Worm (Caenorhabditis elegans) whole organism, L2 larva: Measurements from ENCODE around the gene F22H10.11.

Experiments
- C34F6.9 ChIP-seq: fragments of 150-350 bp; optimal IDR thresholded peaks from 2 replicates; lab custom pipeline; 2014; ENCODE audit warnings: missing biosample characterization, missing genetic modification characterization
- F13H6.1 ChIP-seq: sonication (generic microtip); optimal IDR thresholded peaks from 2 replicates; lab custom pipeline; 2016; ENCODE audit warnings: missing genetic modification characterization, missing compliant biosample characterization
- R02D3.7 ChIP-seq: fragments of 150-350 bp; optimal IDR thresholded peaks from 2 replicates; lab custom pipeline; 2014; ENCODE audit warnings: missing biosample characterization, missing genetic modification characterization
- Y55F3AM.14 ChIP-seq: fragments of 200-800 bp; sonication (Bioruptor generic); optimal IDR thresholded peaks from 2 replicates; lab custom pipeline; 2018; ENCODE audit warnings: mild to moderate bottlenecking, missing genetic modification characterization, missing compliant biosample characterization
- ZK546.5 ChIP-seq: sonication (generic microtip); optimal IDR thresholded peaks from 2 replicates; lab custom pipeline; 2017; ENCODE audit warnings: missing biosample characterization, missing genetic modification characterization
- alr-1 ChIP-seq: fragments of 150-350 bp; optimal IDR thresholded peaks from 2 replicates; lab custom pipeline; 2014; ENCODE audit warnings: missing biosample characterization, missing genetic modification characterization
- aly-2 ChIP-seq: fragments of 150-350 bp; optimal IDR thresholded peaks from 2 replicates; lab custom pipeline; 2014; ENCODE audit warnings: missing biosample characterization, missing genetic modification characterization
- ama-1 ChIP-seq: fragments of 150-350 bp; optimal IDR thresholded peaks from 2 replicates; lab custom pipeline; 2018; ENCODE audit warnings: inconsistent platforms
- blmp-1 ChIP-seq: sonication (generic microtip); optimal IDR thresholded peaks from 2 replicates; lab custom pipeline; 2017; ENCODE audit warnings: missing genetic modification characterization, mild to moderate bottlenecking, missing compliant biosample characterization, antibody characterized with exemption, moderate library complexity; ENCODE audit not compliant: insufficient read depth
- ceh-16 ChIP-seq: fragments of 150-350 bp; optimal IDR thresholded peaks from 2 replicates; lab custom pipeline; 2014; ENCODE audit warnings: missing biosample characterization, missing genetic modification characterization
- ceh-82 ChIP-seq: fragments of 150-350 bp; optimal IDR thresholded peaks from 2 replicates; lab custom pipeline; 2014; ENCODE audit warnings: missing biosample characterization, missing genetic modification characterization
- elt-1 ChIP-seq: fragments of 150-350 bp; optimal IDR thresholded peaks from 2 replicates; lab custom pipeline; 2014; ENCODE audit warnings: missing biosample characterization, missing genetic modification characterization
- elt-3 ChIP-seq: sonication (generic microtip); optimal IDR thresholded peaks from 2 replicates; lab custom pipeline; 2017; ENCODE audit warnings: missing biosample characterization, missing genetic modification characterization
- fos-1 ChIP-seq: fragments of 150-350 bp; optimal IDR thresholded peaks from 2 replicates; lab custom pipeline; 2014; ENCODE audit warnings: missing biosample characterization, missing genetic modification characterization
- lin-13 ChIP-seq: fragments of 150-350 bp; optimal IDR thresholded peaks from 2 replicates; lab custom pipeline; 2014; ENCODE audit warnings: missing biosample characterization, missing genetic modification reagents, missing genetic modification characterization
- lin-39 ChIP-seq: fragments of 150-350 bp; optimal IDR thresholded peaks from 2 replicates; lab custom pipeline; 2014; ENCODE audit warnings: missing biosample characterization, missing genetic modification reagents, missing genetic modification characterization
- lsy-2 ChIP-seq, 2 experiments: fragments of 150-350 bp in 1 of 2; sonication (generic microtip) in 1 of 2; optimal IDR thresholded peaks; 2 replicates each; lab custom pipeline; 2014 to 2017; ENCODE audit warnings: missing biosample characterization in 2 of 2, missing genetic modification characterization in 2 of 2
- mab-5 ChIP-seq: fragments of 150-350 bp; optimal IDR thresholded peaks from 2 replicates; lab custom pipeline; 2014; ENCODE audit warnings: missing biosample characterization, missing genetic modification characterization
- mdl-1 ChIP-seq, 2 experiments: fragments of 150-350 bp in 1 of 2; sonication (generic microtip) in 1 of 2; optimal IDR thresholded peaks; 2 replicates each; lab custom pipeline; 2017; ENCODE audit warnings: missing biosample characterization in 2 of 2, missing genetic modification characterization in 2 of 2
- nhr-10 ChIP-seq: sonication (generic microtip); optimal IDR thresholded peaks from 2 replicates; lab custom pipeline; 2017; ENCODE audit warnings: missing biosample characterization, missing genetic modification characterization
- nhr-11 ChIP-seq: fragments of 150-350 bp; optimal IDR thresholded peaks from 2 replicates; lab custom pipeline; 2014; ENCODE audit warnings: missing biosample characterization, missing genetic modification characterization
- nhr-12 ChIP-seq: fragments of 150-350 bp; optimal IDR thresholded peaks from 2 replicates; lab custom pipeline; 2014; ENCODE audit warnings: missing biosample characterization, missing genetic modification characterization
- nhr-21 ChIP-seq: fragments of 150-350 bp; optimal IDR thresholded peaks from 2 replicates; lab custom pipeline; 2014; ENCODE audit warnings: missing biosample characterization, missing genetic modification characterization
- nhr-237 ChIP-seq: fragments of 150-350 bp; optimal IDR thresholded peaks from 2 replicates; lab custom pipeline; 2014; ENCODE audit warnings: missing biosample characterization, missing genetic modification characterization
- nhr-25 ChIP-seq: fragments of 150-350 bp; sonication (generic microtip); optimal IDR thresholded peaks from 3 replicates; lab custom pipeline; 2014; ENCODE audit warnings: missing biosample characterization, missing genetic modification characterization
- nhr-6 ChIP-seq: fragments of 150-350 bp; optimal IDR thresholded peaks from 2 replicates; lab custom pipeline; 2014; ENCODE audit warnings: missing biosample characterization, missing genetic modification characterization
- nhr-77 ChIP-seq: fragments of 150-350 bp; optimal IDR thresholded peaks from 2 replicates; lab custom pipeline; 2014; ENCODE audit warnings: missing biosample characterization, missing genetic modification characterization
- peb-1 ChIP-seq: fragments of 150-350 bp; optimal IDR thresholded peaks from 2 replicates; lab custom pipeline; 2014; ENCODE audit warnings: missing biosample characterization, missing genetic modification characterization
- sem-4 ChIP-seq: fragments of 150-350 bp; optimal IDR thresholded peaks from 2 replicates; lab custom pipeline; 2014; ENCODE audit warnings: missing biosample characterization, missing genetic modification reagents, missing genetic modification characterization
- skn-1 ChIP-seq: sonication (generic microtip); optimal IDR thresholded peaks from 2 replicates; lab custom pipeline; 2017; ENCODE audit warnings: missing biosample characterization, missing genetic modification characterization
- sma-3 ChIP-seq: sonication (generic microtip); optimal IDR thresholded peaks from 2 replicates; lab custom pipeline; 2016; ENCODE audit warnings: missing genetic modification reagents, missing genetic modification characterization, missing compliant biosample characterization
- sma-9 ChIP-seq, 2 experiments: fragments of 150-350 bp in 1 of 2; sonication (generic microtip) in 1 of 2; optimal IDR thresholded peaks; 2 replicates each; lab custom pipeline; 2014 to 2016; ENCODE audit warnings: missing genetic modification characterization in 2 of 2, mild to moderate bottlenecking in 1 of 2, missing biosample characterization in 1 of 2, missing compliant biosample characterization in 1 of 2, missing genetic modification reagents in 1 of 2, moderate library complexity in 1 of 2
- snpc-4 ChIP-seq: fragments of 150-350 bp; optimal IDR thresholded peaks from 2 replicates; lab custom pipeline; 2014; ENCODE audit warnings: missing biosample characterization, missing genetic modification characterization
- unc-62 ChIP-seq: fragments of 150-350 bp; optimal IDR thresholded peaks from 2 replicates; lab custom pipeline; 2014; ENCODE audit warnings: missing biosample characterization, missing genetic modification reagents, missing genetic modification characterization
- zag-1 ChIP-seq: fragments of 150-350 bp; optimal IDR thresholded peaks from 2 replicates; lab custom pipeline; 2014; ENCODE audit warnings: missing biosample characterization, missing genetic modification characterization
- ztf-1 ChIP-seq: fragments of 200-800 bp; sonication (Bioruptor generic); conservative IDR thresholded peaks from 2 replicates; pipeline ENCODE4 v1.3.6; 2022; ENCODE audit warnings: missing genetic modification characterization, missing compliant biosample characterization
- ztf-11 ChIP-seq: sonication (generic microtip); optimal IDR thresholded peaks from 2 replicates; lab custom pipeline; 2017; ENCODE audit warnings: missing biosample characterization, missing genetic modification characterization
- ztf-4 ChIP-seq: fragments of 150-350 bp; optimal IDR thresholded peaks from 2 replicates; lab custom pipeline; 2014; ENCODE audit warnings: missing biosample characterization, missing genetic modification characterization

F22H10.11 gene

ce11 chrX:16671234-16671633 is 16.6 kb downstream of the F22H10.11 start:
- TF ChIP-seq R02D3.7 (tag; lab: Kevin White, UChicago) (no peak), C34F6.9 (no peak), nhr-21 (tag; lab: Kevin White, UChicago) (no peak), blmp-1 (tag; lab: Kevin White, UChicago) (no peak), peb-1 (no peak), zag-1 (tag; lab: Kevin White, UChicago) (no peak)

ce11 chrX:16669106-16669505 is 18.7 kb downstream of the F22H10.11 start:
- no peak for TF ChIP-seq ceh-82
- TF ChIP-seq nhr-12 (tag; lab: Kevin White, UChicago): no peak
- no peak for TF ChIP-seq aly-2 (tag; lab: Kevin White, UChicago)
- peak; percentile 56 for TF ChIP-seq fos-1 (tag; lab: Kevin White, UChicago)
- peak; percentile 2 for TF ChIP-seq F13H6.1 (tag; lab: Kevin White, UChicago)
- no peak for TF ChIP-seq Y55F3AM.14 (GFP tag; lab: Kevin White, UChicago)
- TF ChIP-seq mab-5: no peak
- TF ChIP-seq, all 48 proteins: peak for 2

- TF ChIP-seq ztf-11 (no peak), nhr-11 (tag; lab: Kevin White, UChicago) (no peak), R02D3.7 (tag; lab: Kevin White, UChicago) (no peak), ZK546.5 (tag; lab: Kevin White, UChicago) (no peak), lin-13 (no peak), nhr-12 (tag; lab: Kevin White, UChicago) (no peak), blmp-1 (tag; lab: Kevin White, UChicago) (no peak), Y55F3AM.14 (GFP tag; lab: Kevin White, UChicago) (no peak), sma-3 (GFP tag; lab: Kevin White, UChicago) (no peak), sem-4 (tag; lab: Kevin White, UChicago) (no peak), lin-39 (tag; lab: Kevin White, UChicago) (no peak), unc-62 (GFP tag; lab: Kevin White, UChicago) (no peak), ceh-82 (no peak), alr-1 (tag; lab: Kevin White, UChicago) (no peak), ztf-1 (GFP tag; lab: Robert Waterston, UW) (no peak)
- TF ChIP-seq, all 48 proteins: peak for 0
These were observed 20.3 kb downstream of the F22H10.11 start for ce11 chrX:16667515-16667914.

- TF ChIP-seq peb-1 (no peak), ztf-4 (tag; lab: Kevin White, UChicago) (no peak), nhr-10 (no peak), lin-39 (tag; lab: Kevin White, UChicago) (no peak), skn-1 (no peak), nhr-11 (tag; lab: Kevin White, UChicago) (no peak), elt-1 (tag; lab: Kevin White, UChicago) (no peak), mdl-1 (tag; optimal IDR thresholded peaks at IDR 0.05; lab: Kevin White, UChicago) (no peak), ceh-82 (no peak), nhr-6 (tag; lab: Kevin White, UChicago) (no peak), ZK546.5 (tag; lab: Kevin White, UChicago) (no peak), F13H6.1 (tag; lab: Kevin White, UChicago) (no peak), nhr-237 (no peak), nhr-21 (tag; lab: Kevin White, UChicago) (no peak), ama-1 (lab: Kevin White, UChicago) (no peak), ceh-16 (tag; lab: Kevin White, UChicago) (no peak), snpc-4 (tag; lab: Kevin White, UChicago) (no peak), lsy-2 (tag; optimal IDR thresholded peaks at IDR 0.05; lab: Kevin White, UChicago) (no peak), unc-62 (GFP tag; lab: Kevin White, UChicago) (no peak)
These were observed 25.1 kb downstream of the F22H10.11 start, which contains the start of gene F43B10.1 for ce11 chrX:16662723-16663122. Gene F43B10.1, minus strand, starts transcription at chrX:16662823.

- TF ChIP-seq nhr-6 (tag; lab: Kevin White, UChicago): no peak
- no peak for TF ChIP-seq fos-1 (tag; lab: Kevin White, UChicago)
- TF ChIP-seq skn-1: no peak
- no peak for TF ChIP-seq nhr-25
- no peak for TF ChIP-seq sma-9 (GFP tag; optimal IDR thresholded peaks at IDR 0.05; lab: Kevin White, UChicago)
- TF ChIP-seq sma-9 (tag; optimal IDR thresholded peaks at IDR 0.05; lab: Kevin White, UChicago): no peak
- no peak for TF ChIP-seq R02D3.7 (tag; lab: Kevin White, UChicago)
- no peak for TF ChIP-seq sma-3 (GFP tag; lab: Kevin White, UChicago)
- TF ChIP-seq nhr-77 (tag; lab: Kevin White, UChicago): no peak
- no peak for TF ChIP-seq blmp-1 (tag; lab: Kevin White, UChicago)
- TF ChIP-seq ztf-4 (tag; lab: Kevin White, UChicago): no peak
- TF ChIP-seq ama-1 (lab: Kevin White, UChicago): no peak
- TF ChIP-seq elt-3 (tag; lab: Kevin White, UChicago): no peak
- no peak for TF ChIP-seq unc-62 (GFP tag; lab: Kevin White, UChicago)
- no peak for TF ChIP-seq ztf-11
- TF ChIP-seq elt-1 (tag; lab: Kevin White, UChicago): no peak
These were observed 27.6 kb downstream of the F22H10.11 start for ce11 chrX:16660268-16660667.
